Fruit fly (Drosophila melanogaster) whole organism, adult: ENCODE measurements around the gene CG9541.

Experiments used
- CG11617 ChIP-seq: fragments of 200-800 bp; sonication (Bioruptor generic); optimal IDR thresholded peaks from 2 replicates; lab custom pipeline; 2017; ENCODE audit warnings: mild to moderate bottlenecking, missing biosample characterization, missing genetic modification reagents, missing genetic modification characterization
- CG12768 ChIP-seq: fragments of 200-800 bp; sonication (Bioruptor generic); optimal IDR thresholded peaks from 2 replicates; lab custom pipeline; 2017; ENCODE audit warnings: missing biosample characterization, missing genetic modification characterization, mild to moderate bottlenecking, moderate library complexity, missing genetic modification reagents
- CG14711 ChIP-seq: fragments of 200-800 bp; sonication (Bioruptor generic); optimal IDR thresholded peaks from 2 replicates; lab custom pipeline; 2018; ENCODE audit warnings: missing biosample characterization, mild to moderate bottlenecking, missing genetic modification characterization, moderate library complexity
- CG1620 ChIP-seq: fragments of 200-800 bp; sonication (Bioruptor generic); optimal IDR thresholded peaks from 2 replicates; lab custom pipeline; 2016; ENCODE audit warnings: missing biosample characterization, missing genetic modification characterization
- CG33017 ChIP-seq: fragments of 200-800 bp; sonication (Bioruptor generic); optimal IDR thresholded peaks from 2 replicates; lab custom pipeline; 2018; ENCODE audit warnings: missing biosample characterization, mild to moderate bottlenecking, missing genetic modification characterization, moderate library complexity
- CG5204 ChIP-seq: fragments of 200-800 bp; sonication (Bioruptor generic); optimal IDR thresholded peaks from 2 replicates; lab custom pipeline; 2016; ENCODE audit warnings: missing biosample characterization, missing genetic modification characterization
- CG7045 ChIP-seq: fragments of 200-800 bp; sonication (Bioruptor generic); optimal IDR thresholded peaks from 2 replicates; lab custom pipeline; 2017; ENCODE audit warnings: missing biosample characterization, mild to moderate bottlenecking, missing genetic modification characterization
- CG7101 ChIP-seq: fragments of 200-800 bp; sonication (Bioruptor generic); optimal IDR thresholded peaks from 2 replicates; lab custom pipeline; 2018; ENCODE audit warnings: missing biosample characterization, mild to moderate bottlenecking, missing genetic modification characterization, moderate library complexity
- Clk ChIP-seq: fragments of 200-800 bp; sonication (Bioruptor generic); optimal IDR thresholded peaks from 2 replicates; lab custom pipeline; 2017; ENCODE audit warnings: missing biosample characterization, missing genetic modification characterization
- Crg-1 ChIP-seq: fragments of 200-800 bp; sonication (Bioruptor generic); optimal IDR thresholded peaks from 2 replicates; lab custom pipeline; 2016; ENCODE audit warnings: missing biosample characterization, missing genetic modification characterization
- Hr96 ChIP-seq: fragments of 200-800 bp; sonication (Bioruptor generic); optimal IDR thresholded peaks from 2 replicates; lab custom pipeline; 2016; ENCODE audit warnings: missing biosample characterization, missing genetic modification characterization
- Mnt ChIP-seq: fragments of 200-800 bp; sonication (Bioruptor generic); optimal IDR thresholded peaks from 2 replicates; lab custom pipeline; 2016; ENCODE audit warnings: missing biosample characterization, mild to moderate bottlenecking, missing genetic modification characterization
- bab1 ChIP-seq: fragments of 200-800 bp; sonication (Bioruptor generic); optimal IDR thresholded peaks from 3 replicates; lab custom pipeline; 2019; ENCODE audit warnings: missing biosample characterization, mild to moderate bottlenecking, missing genetic modification characterization, moderate library complexity
- cic ChIP-seq: fragments of 200-800 bp; sonication (Bioruptor generic); optimal IDR thresholded peaks from 2 replicates; lab custom pipeline; 2017; ENCODE audit warnings: missing biosample characterization, mild to moderate bottlenecking, missing genetic modification characterization, moderate library complexity
- cnc ChIP-seq, 2 experiments: fragments of >200 bp; optimal IDR thresholded peaks; 2 replicates each; lab custom pipeline; 2017
- kay ChIP-seq: fragments of 200-800 bp; sonication (Bioruptor generic); peaks from one replicate; lab custom pipeline; 2016; ENCODE audit warnings: missing biosample characterization, missing genetic modification characterization, borderline replicate concordance
- ovo ChIP-seq: fragments of 200-800 bp; sonication (Bioruptor generic); optimal IDR thresholded peaks from 2 replicates; lab custom pipeline; 2016; ENCODE audit warnings: missing biosample characterization, missing genetic modification characterization
- pad ChIP-seq: fragments of 200-800 bp; sonication (Bioruptor generic); optimal IDR thresholded peaks from 3 replicates; lab custom pipeline; 2017; ENCODE audit warnings: missing biosample characterization, missing genetic modification characterization, mild to moderate bottlenecking, moderate library complexity, missing genetic modification reagents
- tj ChIP-seq: fragments of 200-800 bp; sonication (Bioruptor generic); optimal IDR thresholded peaks from 3 replicates; lab custom pipeline; 2017; ENCODE audit warnings: missing biosample characterization, mild to moderate bottlenecking, missing genetic modification characterization, moderate library complexity
- toe ChIP-seq: fragments of 200-800 bp; sonication (Bioruptor generic); optimal IDR thresholded peaks from 2 replicates; lab custom pipeline; 2016; ENCODE audit warnings: missing biosample characterization, missing genetic modification characterization

The CG9541 gene

DNA sequence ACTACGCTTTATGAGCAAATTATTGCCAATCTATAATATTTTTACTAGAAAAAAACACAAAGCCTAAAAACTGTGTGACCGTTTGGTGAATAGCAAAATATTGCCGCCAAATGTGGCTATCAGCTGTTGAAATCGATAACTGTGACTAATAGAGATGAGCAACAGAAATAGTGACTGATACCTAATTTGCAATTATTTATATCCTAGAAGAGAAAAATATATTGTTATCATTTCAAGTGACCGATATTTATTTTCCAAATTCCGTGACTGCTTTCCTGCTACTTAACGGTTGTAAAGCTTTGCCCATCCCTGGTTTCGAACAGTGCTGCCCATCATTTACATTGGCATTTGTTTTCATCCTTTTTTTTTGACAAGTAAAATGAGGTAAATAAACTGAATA, 22.1 kb upstream of the CG9541 start, which contains the start of the genes alien and CG18661:
TSS of gene alien (minus strand) at position 95 of the 400 bp plus-strand sequence.
TSS of gene CG18661 (plus strand) at position 321 of the 400 bp plus-strand sequence.
- TF ChIP-seq CG33017 (tag; lab: Kevin White, UChicago): peak; percentile 31
- peak; percentile 89 for TF ChIP-seq toe (GFP tag; lab: Kevin White, UChicago)
- peak; percentile 68 for TF ChIP-seq CG12768 (GFP tag; lab: Kevin White, UChicago)
- peak; percentile 84 for TF ChIP-seq Hr96 (GFP tag; lab: Kevin White, UChicago)
- peak; percentile 36 for TF ChIP-seq tj (GFP tag; lab: Kevin White, UChicago)
- TF ChIP-seq CG5204 (GFP tag; lab: Kevin White, UChicago): peak; percentile 88
- peak; percentile 28 for TF ChIP-seq ovo
- peak; percentile 55 for TF ChIP-seq Mnt (GFP tag; lab: Kevin White, UChicago)
- TF ChIP-seq pad: peak; percentile 51
- no peak for TF ChIP-seq cnc (optimal IDR thresholded peaks at IDR 0.05; lab: Kevin White, UChicago)
- TF ChIP-seq CG1620: peak; percentile 76
- TF ChIP-seq CG7045 (GFP tag; lab: Kevin White, UChicago): peak; percentile 80
- TF ChIP-seq Crg-1 (GFP tag; lab: Kevin White, UChicago): peak; percentile 59
- TF ChIP-seq CG14711: peak; percentile 74
- peak; percentile 74 for TF ChIP-seq CG7101 (tag; lab: Kevin White, UChicago)
- TF ChIP-seq kay (GFP tag; lab: Kevin White, UChicago): peak; percentile 98
- TF ChIP-seq bab1: peak; percentile 71
- peak; percentile 29 for TF ChIP-seq cic (GFP tag; lab: Kevin White, UChicago)
- peak; percentile 92 for TF ChIP-seq Clk (GFP tag; lab: Kevin White, UChicago)
- TF ChIP-seq CG11617 (GFP tag; lab: Kevin White, UChicago): peak; percentile 56

DNA sequence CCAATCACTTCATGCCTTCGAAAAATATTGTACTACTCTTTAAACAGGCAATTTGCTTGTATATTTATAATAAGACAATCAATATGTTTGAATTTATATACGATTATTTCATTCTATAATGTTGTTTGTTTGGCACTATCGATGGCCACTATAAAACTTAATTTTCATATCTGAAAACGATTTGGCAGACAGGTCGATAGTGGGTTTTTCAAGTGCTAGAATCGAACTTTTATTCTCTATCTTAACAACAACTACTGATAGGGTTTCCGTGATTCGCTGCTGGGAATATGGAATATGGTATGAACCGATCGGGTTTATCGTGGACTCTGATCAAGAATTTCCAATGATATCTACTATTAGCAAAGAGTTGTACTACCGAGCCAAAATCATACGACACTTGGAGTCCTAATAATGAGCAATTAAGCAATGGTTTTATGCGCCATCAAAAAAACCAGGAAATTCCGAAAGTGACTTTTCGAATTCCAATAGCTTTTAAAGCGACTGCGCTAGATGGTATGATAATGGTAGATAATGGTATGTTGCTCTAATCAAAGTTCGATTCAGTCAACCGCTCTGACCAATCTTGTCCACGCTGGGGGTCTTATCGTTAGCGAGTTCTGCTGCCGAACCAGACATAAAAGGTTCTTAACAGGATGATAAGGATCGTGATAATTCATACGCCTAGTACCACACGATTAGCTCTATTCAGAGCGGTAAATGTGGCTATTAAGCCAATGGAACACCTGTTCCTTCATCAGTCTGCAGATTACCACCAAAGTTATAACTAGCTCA, 18.6 kb upstream of the CG9541 start, which contains the start of gene CG17906:
TSS of gene CG17906 (plus strand) at position 742 of the 792 bp plus-strand sequence.
- TF ChIP-seq CG11617 (GFP tag; lab: Kevin White, UChicago) (no peak), Hr96 (GFP tag; lab: Kevin White, UChicago) (no peak), CG5204 (GFP tag; lab: Kevin White, UChicago) (no peak), Clk (GFP tag; lab: Kevin White, UChicago) (no peak), CG14711 (no peak), CG7045 (GFP tag; lab: Kevin White, UChicago) (no peak), CG12768 (GFP tag; lab: Kevin White, UChicago) (no peak)

DNA sequence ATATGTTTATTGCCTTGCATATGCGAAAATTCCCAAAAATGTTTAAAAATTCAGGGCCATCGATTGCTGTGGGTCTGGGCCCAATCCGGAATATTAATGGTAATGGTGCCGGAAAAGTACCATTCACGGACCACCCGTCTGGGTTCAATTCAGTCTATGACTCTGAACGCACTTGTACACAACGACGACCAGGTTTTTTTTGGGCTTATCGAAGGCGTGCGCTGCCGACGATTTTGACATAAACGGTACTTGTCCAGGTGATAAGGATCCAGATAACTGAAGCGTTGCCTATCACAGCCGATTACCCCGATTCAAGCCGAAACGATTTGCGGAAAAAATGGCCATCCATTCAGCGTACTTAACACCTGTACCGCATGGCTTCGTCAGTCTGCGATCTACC, 16.4 kb upstream of the CG9541 start, which contains the start of gene CG9555:
TSS of gene CG9555 (plus strand) at position 153 of the 400 bp plus-strand sequence.
- TF ChIP-seq Mnt (GFP tag; lab: Kevin White, UChicago) (peak; percentile 56), pad (no peak), CG7101 (tag; lab: Kevin White, UChicago) (no peak), CG11617 (GFP tag; lab: Kevin White, UChicago) (no peak), ovo (no peak), CG1620 (no peak), CG7045 (GFP tag; lab: Kevin White, UChicago) (no peak), cic (GFP tag; lab: Kevin White, UChicago) (peak; percentile 36), bab1 (no peak), tj (GFP tag; lab: Kevin White, UChicago) (no peak), CG14711 (no peak), Hr96 (GFP tag; lab: Kevin White, UChicago) (no peak)

DNA sequence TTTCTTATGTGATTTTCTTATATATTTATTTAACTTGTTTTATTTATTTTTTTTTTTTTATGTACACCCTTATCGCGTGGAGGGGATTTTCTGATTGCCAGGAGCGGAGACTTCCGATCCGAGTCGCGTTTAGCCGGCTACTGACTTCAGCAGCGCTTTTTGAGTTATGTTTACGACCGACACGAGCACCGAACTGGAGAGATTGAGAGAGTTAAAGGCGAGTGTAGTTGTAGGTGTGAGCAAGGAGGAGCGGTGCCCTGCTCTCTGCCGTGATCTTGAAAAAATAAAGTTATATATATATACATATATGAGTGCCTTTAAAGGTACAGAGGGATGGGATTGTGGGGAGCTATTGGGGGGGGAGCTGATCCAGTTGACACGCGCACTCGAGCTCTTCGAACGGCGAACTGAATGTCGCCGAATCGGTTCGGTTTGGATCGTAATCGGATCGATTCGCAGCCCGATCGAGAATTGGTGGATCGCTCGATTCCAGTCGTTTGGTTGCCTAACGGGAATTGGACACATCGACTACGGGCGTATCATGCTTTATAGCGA, 13.9 kb upstream of the CG9541 start, which contains the start of gene rost:
TSS of gene rost (minus strand) at position 503 of the 555 bp plus-strand sequence.
- no peak for TF ChIP-seq cic (GFP tag; lab: Kevin White, UChicago)
- no peak for TF ChIP-seq CG7101 (tag; lab: Kevin White, UChicago)
- peak; percentile 83 for TF ChIP-seq Mnt (GFP tag; lab: Kevin White, UChicago)
- no peak for TF ChIP-seq CG5204 (GFP tag; lab: Kevin White, UChicago)
- no peak for TF ChIP-seq CG33017 (tag; lab: Kevin White, UChicago)
- no peak for TF ChIP-seq Hr96 (GFP tag; lab: Kevin White, UChicago)
- peak; percentile 10 for TF ChIP-seq kay (GFP tag; lab: Kevin White, UChicago)
- TF ChIP-seq tj (GFP tag; lab: Kevin White, UChicago): peak; percentile 39
- TF ChIP-seq pad: peak; percentile 59
- TF ChIP-seq ovo: peak; percentile 80
- TF ChIP-seq CG14711: no peak

DNA sequence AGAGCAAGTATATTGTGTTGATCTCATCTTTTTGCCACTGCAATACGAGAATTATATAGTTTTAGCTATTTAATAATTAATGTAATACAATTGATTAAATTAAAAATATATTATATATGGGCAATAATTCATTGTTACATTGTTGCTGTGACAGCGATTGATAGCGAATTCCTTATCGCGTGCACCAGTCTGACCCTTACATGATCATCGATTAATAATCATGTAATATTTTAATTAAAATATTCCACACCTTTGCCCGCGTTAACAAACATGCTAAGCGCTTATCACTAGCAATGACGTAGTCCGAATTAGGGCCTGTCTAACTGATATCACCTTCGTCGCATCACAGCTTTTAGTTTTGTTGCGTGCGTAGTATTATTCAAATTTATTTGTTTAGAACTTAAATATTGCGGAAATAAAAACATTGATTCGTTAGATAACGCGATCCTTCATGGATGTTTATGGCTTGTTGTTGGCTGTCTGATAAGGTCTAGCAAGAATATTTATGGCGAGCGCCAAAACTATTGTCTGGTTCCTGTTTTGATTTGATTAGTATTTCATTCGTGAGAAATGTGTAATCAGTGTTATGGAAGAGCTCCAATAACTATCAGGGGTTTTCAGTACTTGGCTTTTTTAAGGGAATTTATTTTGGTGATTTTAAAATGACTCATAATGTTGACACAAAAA, 12.2 kb upstream of the CG9541 start:
- no peak for TF ChIP-seq CG5204 (GFP tag; lab: Kevin White, UChicago)
- TF ChIP-seq cic (GFP tag; lab: Kevin White, UChicago): peak; percentile 7
- TF ChIP-seq CG1620: no peak
- TF ChIP-seq CG33017 (tag; lab: Kevin White, UChicago): no peak
- no peak for TF ChIP-seq cnc (optimal IDR thresholded peaks at IDR 0.05; lab: Kevin White, UChicago)
- TF ChIP-seq kay (GFP tag; lab: Kevin White, UChicago): peak; percentile 77
- TF ChIP-seq CG7101 (tag; lab: Kevin White, UChicago): no peak
- no peak for TF ChIP-seq Mnt (GFP tag; lab: Kevin White, UChicago)
